Worm (Caenorhabditis elegans): Measurements from ENCODE around the gene rgs-2.

DNA sequence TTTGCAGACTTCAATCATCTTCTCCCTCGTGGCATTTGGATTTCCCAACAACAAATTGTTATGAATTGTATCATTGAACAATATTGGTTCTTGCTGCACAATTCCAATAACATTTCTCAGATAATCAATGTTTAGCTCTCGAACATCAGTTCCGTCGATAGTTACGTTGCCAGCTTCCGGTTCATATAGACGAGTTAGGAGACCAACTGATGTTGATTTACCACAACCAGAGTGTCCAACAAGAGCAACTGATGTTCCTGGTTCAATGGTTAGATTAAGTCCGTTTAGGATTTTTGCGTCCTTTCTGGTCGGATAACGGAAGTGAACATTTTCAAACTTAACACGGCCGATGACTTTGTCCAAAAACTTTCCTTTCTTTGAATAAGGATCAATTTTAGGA, 41.6 kb downstream of the rgs-2 start:
- no peak for TF ChIP-seq pag-3 (tag; optimal IDR thresholded peaks at IDR 0.05; ENCODE audit: borderline replicate concordance, insufficient read depth)
- TF ChIP-seq aly-2 (tag; optimal IDR thresholded peaks at IDR 0.05) = no peak
- TF ChIP-seq nhr-28 (tag; optimal IDR thresholded peaks at IDR 0.05) = no peak
- TF ChIP-seq ama-1 (optimal IDR thresholded peaks at IDR 0.05) = no peak
- TF ChIP-seq lin-13 (GFP tag; optimal IDR thresholded peaks at IDR 0.05) = no peak
- TF ChIP-seq C04F5.9 (tag; optimal IDR thresholded peaks at IDR 0.05) = no peak
- no peak for TF ChIP-seq isw-1 (GFP tag; IDR thresholded peaks at IDR 0.05)
